Fruit fly (Drosophila melanogaster) whole organism, wandering third instar larva: ENCODE data around the gene Tsr1.

Source experiments
- Dif ChIP-seq: fragments of 200-275, 200-300 bp; sonication (Bioruptor generic); optimal IDR thresholded peaks from 2 replicates; lab custom pipeline; 2018; ENCODE audit warnings: missing biosample characterization, missing genetic modification characterization; ENCODE audit not compliant: partially characterized antibody
- Sp1 ChIP-seq: fragments of 200-800 bp; sonication (Bioruptor generic); optimal IDR thresholded peaks from 3 replicates; lab custom pipeline; 2019; ENCODE audit warnings: missing biosample characterization, mild to moderate bottlenecking, missing genetic modification characterization, moderate library complexity
- sage ChIP-seq: fragments of 200-800 bp; sonication (Bioruptor generic); optimal IDR thresholded peaks from 2 replicates; lab custom pipeline; 2016; ENCODE audit warnings: missing biosample characterization, mild to moderate bottlenecking, missing genetic modification characterization
- sv ChIP-seq: fragments of 200-800 bp; sonication (Bioruptor generic); optimal IDR thresholded peaks from 3 replicates; lab custom pipeline; 2016; ENCODE audit warnings: missing biosample characterization, missing genetic modification characterization
- usp ChIP-seq: fragments of >200 bp; optimal IDR thresholded peaks from 2 replicates; lab custom pipeline; 2017; ENCODE audit warnings: missing biosample characterization, missing genetic modification characterization

dm6 chr3L:21297703-21298102 lies 37.3 kb upstream of the Tsr1 start, which contains the start of gene Edg78E:
- TF ChIP-seq sage (GFP tag; lab: Kevin White, UChicago): no peak
- TF ChIP-seq usp: no peak
- no peak for TF ChIP-seq Sp1 (GFP tag; lab: Kevin White, UChicago)
- TF ChIP-seq sv (GFP tag; lab: Kevin White, UChicago): no peak
- TF ChIP-seq Dif (GFP tag; lab: Kevin White, UChicago): no peak
